Worm (Caenorhabditis elegans) whole organism, mixed stage, embryonic: Measurements from ENCODE around the gene srt-16.

Experiments
- blmp-1 ChIP-seq: fragments of 150-350 bp; optimal IDR thresholded peaks from 2 replicates; lab custom pipeline; 2014; ENCODE audit warnings: missing biosample characterization, missing genetic modification characterization
- hlh-1 ChIP-seq: fragments of 150-350 bp; optimal IDR thresholded peaks from 2 replicates; lab custom pipeline; 2014; ENCODE audit warnings: missing biosample characterization, missing genetic modification reagents, missing genetic modification characterization
- lin-13 ChIP-seq: fragments of 150-350 bp; optimal IDR thresholded peaks from 2 replicates; lab custom pipeline; 2014; ENCODE audit warnings: missing biosample characterization, missing genetic modification characterization
- nhr-12 ChIP-seq: fragments of 150-350 bp; optimal IDR thresholded peaks from 2 replicates; lab custom pipeline; 2014; ENCODE audit warnings: missing biosample characterization, missing genetic modification characterization
- nhr-28 ChIP-seq: fragments of 150-350 bp; optimal IDR thresholded peaks from 2 replicates; lab custom pipeline; 2014; ENCODE audit warnings: missing biosample characterization, missing genetic modification characterization
- nhr-76 ChIP-seq: sonication (generic microtip); optimal IDR thresholded peaks from 2 replicates; lab custom pipeline; 2017; ENCODE audit warnings: missing biosample characterization, missing genetic modification characterization
- pha-4 ChIP-seq: fragments of 150-350 bp; optimal IDR thresholded peaks from 2 replicates; lab custom pipeline; 2018; ENCODE audit warnings: missing biosample characterization, missing genetic modification reagents, missing genetic modification characterization
- unc-62 ChIP-seq: fragments of 150-350 bp; optimal IDR thresholded peaks from 2 replicates; lab custom pipeline; 2014; ENCODE audit warnings: missing biosample characterization, missing genetic modification reagents, missing genetic modification characterization
- ztf-11 ChIP-seq: fragments of 150-350 bp; optimal IDR thresholded peaks from 2 replicates; lab custom pipeline; 2014; ENCODE audit warnings: missing biosample characterization, missing genetic modification characterization

DNA sequence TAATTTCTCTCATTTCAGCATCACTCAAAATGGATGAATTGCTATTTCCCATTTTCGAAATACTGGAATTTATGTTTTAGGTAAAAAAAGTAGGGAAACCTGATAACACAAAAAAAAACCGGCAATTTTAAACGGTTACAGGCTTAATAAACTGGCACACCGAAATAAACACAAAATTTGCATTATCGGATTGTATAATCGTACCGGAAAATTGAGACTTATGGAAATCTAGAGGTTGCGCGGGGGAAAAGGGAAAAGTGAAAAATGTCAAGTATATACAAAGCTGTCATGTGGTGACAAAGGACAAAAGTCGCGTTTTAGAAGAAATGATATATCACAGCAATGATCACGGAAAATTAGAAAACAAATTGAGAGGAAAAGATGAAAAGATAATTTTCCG, 25.0 kb downstream of the srt-16 start, which contains the start of gene chpf-2:
- no peak for TF ChIP-seq nhr-12
- no peak for TF ChIP-seq unc-62
- TF ChIP-seq nhr-28 (tag; lab: Kevin White, UChicago) = no peak
- no peak for TF ChIP-seq lin-13 (tag; lab: Kevin White, UChicago)
- TF ChIP-seq pha-4 (tag; lab: Kevin White, UChicago) = no peak
- no peak for TF ChIP-seq hlh-1 (tag; lab: Kevin White, UChicago)
- TF ChIP-seq blmp-1 (tag; lab: Kevin White, UChicago) = no peak
- TF ChIP-seq nhr-76 (tag; lab: Kevin White, UChicago) = no peak
- no peak for TF ChIP-seq ztf-11 (tag; lab: Kevin White, UChicago)
